Worm (Caenorhabditis elegans) whole organism, young adult: ENCODE measurements around the gene nhr-128.

Experiments
- C06A6.2 ChIP-seq: fragments of 200-800 bp; sonication (Bioruptor generic); conservative IDR thresholded peaks from 2 replicates; pipeline ENCODE4 v1.3.6; 2022; ENCODE audit warnings: missing genetic modification characterization, missing compliant biosample characterization
- F10E7.11 ChIP-seq: sonication (generic microtip); optimal IDR thresholded peaks from 2 replicates; lab custom pipeline; 2017; ENCODE audit warnings: mild to moderate bottlenecking, missing genetic modification characterization, moderate library complexity, missing compliant biosample characterization
- T26A5.8 ChIP-seq: sonication (generic microtip); optimal IDR thresholded peaks from 2 replicates; lab custom pipeline; 2016; ENCODE audit warnings: missing genetic modification characterization, missing compliant biosample characterization
- attf-3 ChIP-seq: fragments of 200-800 bp; sonication (Bioruptor generic); conservative IDR thresholded peaks from 2 replicates; pipeline ENCODE4 v1.3.6; 2022; ENCODE audit warnings: missing genetic modification reagents, missing genetic modification characterization, missing compliant biosample characterization
- dpl-1 ChIP-seq: fragments of 150-350 bp; optimal IDR thresholded peaks from 2 replicates; lab custom pipeline; 2014; ENCODE audit warnings: missing biosample characterization, missing genetic modification reagents, missing genetic modification characterization
- gei-17 ChIP-seq: fragments of 200-800 bp; sonication (Bioruptor generic); optimal IDR thresholded peaks from 2 replicates; lab custom pipeline; 2018; ENCODE audit warnings: mild to moderate bottlenecking, missing genetic modification characterization, missing compliant biosample characterization
- him-1 ChIP-seq: sonication (generic microtip); optimal IDR thresholded peaks from 2 replicates; lab custom pipeline; 2016; ENCODE audit warnings: missing genotype, missing genetic modification reagents, missing genetic modification characterization, missing compliant biosample characterization
- mel-28 ChIP-seq: sonication (generic microtip); optimal IDR thresholded peaks from 2 replicates; lab custom pipeline; 2016; ENCODE audit warnings: borderline replicate concordance, mild to moderate bottlenecking, missing genetic modification characterization, missing compliant biosample characterization
- snpc-3.4 ChIP-seq: sonication (generic microtip); optimal IDR thresholded peaks from 2 replicates; lab custom pipeline; 2017; ENCODE audit warnings: missing genetic modification characterization, mild to moderate bottlenecking, missing compliant biosample characterization, antibody characterized with exemption, moderate library complexity, missing genotype, missing genetic modification reagents
- unc-130 ChIP-seq: sonication (generic microtip); optimal IDR thresholded peaks from 2 replicates; lab custom pipeline; 2016; ENCODE audit warnings: missing genetic modification reagents, missing genetic modification characterization, missing compliant biosample characterization

- TF ChIP-seq F10E7.11 (tag; lab: Kevin White, UChicago) (no peak), unc-130 (GFP tag; lab: Kevin White, UChicago) (no peak), him-1 (tag; lab: Kevin White, UChicago) (no peak), dpl-1 (GFP tag; lab: Kevin White, UChicago) (no peak), gei-17 (no peak), snpc-3.4 (tag; lab: Kevin White, UChicago) (no peak), T26A5.8 (tag; lab: Kevin White, UChicago) (no peak), mel-28 (tag; lab: Kevin White, UChicago) (no peak), C06A6.2 (GFP tag; lab: Robert Waterston, UW) (no peak), attf-3 (no peak)
Measured at ce11 chrV:2233177-2233576, 11.3 kb downstream of the nhr-128 start, which contains the start of gene nhr-96.
